Worm (Caenorhabditis elegans) whole organism, late embryonic: ENCODE measurements around the gene cyp-29A4.

Experiments
- C08G9.2 ChIP-seq: sonication (generic microtip); optimal IDR thresholded peaks from 2 replicates; lab custom pipeline; 2016; ENCODE audit warnings: mild to moderate bottlenecking, missing genetic modification characterization, moderate library complexity, missing compliant biosample characterization
- F13H6.1 ChIP-seq: sonication (generic microtip); optimal IDR thresholded peaks from 2 replicates; lab custom pipeline; 2016; ENCODE audit warnings: missing genetic modification characterization, missing compliant biosample characterization
- K02D7.2 ChIP-seq: sonication (generic microtip); optimal IDR thresholded peaks from 2 replicates; lab custom pipeline; 2017; ENCODE audit warnings: mild to moderate bottlenecking, missing genetic modification characterization, missing compliant biosample characterization
- ama-1 ChIP-seq: fragments of 150-350 bp; optimal IDR thresholded peaks from 2 replicates; lab custom pipeline; 2014
- ceh-14 ChIP-seq: sonication (generic microtip); optimal IDR thresholded peaks from 2 replicates; lab custom pipeline; 2016; ENCODE audit warnings: missing genotype, missing genetic modification characterization, missing compliant biosample characterization
- ceh-19 ChIP-seq: fragments of 200-800 bp; sonication (Bioruptor generic); optimal IDR thresholded peaks from 2 replicates; lab custom pipeline; 2018; ENCODE audit warnings: mild to moderate bottlenecking, missing genetic modification characterization, missing compliant biosample characterization
- ceh-2 ChIP-seq: sonication (generic microtip); optimal IDR thresholded peaks from 2 replicates; lab custom pipeline; 2016; ENCODE audit warnings: missing genotype, missing genetic modification characterization, missing compliant biosample characterization
- ceh-24 ChIP-seq: sonication (generic microtip); optimal IDR thresholded peaks from 2 replicates; lab custom pipeline; 2016; ENCODE audit warnings: mild to moderate bottlenecking, missing genetic modification characterization, missing compliant biosample characterization
- ceh-31 ChIP-seq: sonication (generic microtip); optimal IDR thresholded peaks from 2 replicates; lab custom pipeline; 2016; ENCODE audit warnings: missing genetic modification characterization, missing compliant biosample characterization
- ceh-45 ChIP-seq: fragments of 200-800 bp; sonication (Bioruptor generic); IDR thresholded peaks from 2 replicates; pipeline ENCODE4 v1.3.6; 2022; ENCODE audit warnings: missing genetic modification reagents, missing genetic modification characterization, missing compliant biosample characterization
- ceh-48 ChIP-seq: sonication (generic microtip); optimal IDR thresholded peaks from 2 replicates; lab custom pipeline; 2016; ENCODE audit warnings: missing genetic modification characterization, inconsistent platforms, missing compliant biosample characterization
- dmd-4 ChIP-seq: sonication (generic microtip); optimal IDR thresholded peaks from 2 replicates; lab custom pipeline; 2016; ENCODE audit warnings: borderline replicate concordance, missing genetic modification characterization, missing compliant biosample characterization
- elt-2 ChIP-seq: sonication (generic microtip); optimal IDR thresholded peaks from 2 replicates; lab custom pipeline; 2016; ENCODE audit warnings: missing genetic modification reagents, missing genetic modification characterization, missing compliant biosample characterization
- fkh-10 ChIP-seq: fragments of 150-350 bp; optimal IDR thresholded peaks from 2 replicates; lab custom pipeline; 2014; ENCODE audit warnings: missing biosample characterization, missing genetic modification reagents, missing genetic modification characterization
- fkh-6 ChIP-seq: sonication (generic microtip); optimal IDR thresholded peaks from 2 replicates; lab custom pipeline; 2016; ENCODE audit warnings: missing genetic modification characterization, missing compliant biosample characterization
- hlh-15 ChIP-seq: sonication (generic microtip); optimal IDR thresholded peaks from 2 replicates; lab custom pipeline; 2016; ENCODE audit warnings: missing genetic modification characterization, missing compliant biosample characterization
- madf-2 ChIP-seq: sonication (generic microtip); optimal IDR thresholded peaks from 2 replicates; lab custom pipeline; 2017; ENCODE audit warnings: missing genetic modification characterization, missing compliant biosample characterization
- mec-3 ChIP-seq: sonication (generic microtip); optimal IDR thresholded peaks from 2 replicates; lab custom pipeline; 2016; ENCODE audit warnings: borderline replicate concordance, missing genetic modification characterization, missing compliant biosample characterization
- nfya-1 ChIP-seq: sonication (generic microtip); optimal IDR thresholded peaks from 2 replicates; lab custom pipeline; 2017; ENCODE audit warnings: missing genetic modification characterization, mild to moderate bottlenecking, missing compliant biosample characterization, antibody characterized with exemption, moderate library complexity
- nhr-11 ChIP-seq: fragments of 150-350 bp; optimal IDR thresholded peaks from 2 replicates; lab custom pipeline; 2014; ENCODE audit warnings: missing biosample characterization, missing genetic modification characterization
- nhr-232 ChIP-seq: sonication (generic microtip); optimal IDR thresholded peaks from 2 replicates; lab custom pipeline; 2016; ENCODE audit warnings: missing genetic modification characterization, missing compliant biosample characterization
- pag-3 ChIP-seq: sonication (generic microtip); optimal IDR thresholded peaks from 2 replicates; lab custom pipeline; 2016; ENCODE audit warnings: missing compliant biosample characterization, missing genetic modification characterization, borderline replicate concordance
- pat-9 ChIP-seq: fragments of 200-800 bp; sonication (Bioruptor generic); optimal IDR thresholded peaks from 2 replicates; lab custom pipeline; 2018; ENCODE audit warnings: mild to moderate bottlenecking, missing genetic modification characterization, moderate library complexity, missing compliant biosample characterization
- pax-1 ChIP-seq: fragments of 150-350 bp; optimal IDR thresholded peaks from 2 replicates; lab custom pipeline; 2014; ENCODE audit warnings: missing biosample characterization, missing genetic modification characterization
- pha-4 ChIP-seq: fragments of 150-350 bp; optimal IDR thresholded peaks from 2 replicates; lab custom pipeline; 2018; ENCODE audit warnings: missing biosample characterization, missing genetic modification reagents, missing genetic modification characterization
- pqm-1 ChIP-seq: sonication (generic microtip); optimal IDR thresholded peaks from 2 replicates; lab custom pipeline; 2016; ENCODE audit warnings: missing genetic modification characterization, missing compliant biosample characterization
- pros-1 ChIP-seq: fragments of 150-350 bp; optimal IDR thresholded peaks from 2 replicates; lab custom pipeline; 2014; ENCODE audit warnings: missing biosample characterization, missing genetic modification reagents, missing genetic modification characterization
- ref-2 ChIP-seq: sonication (generic microtip); optimal IDR thresholded peaks from 2 replicates; lab custom pipeline; 2016; ENCODE audit warnings: missing genetic modification characterization, missing compliant biosample characterization
- sox-4 ChIP-seq: sonication (generic microtip); optimal IDR thresholded peaks from 2 replicates; lab custom pipeline; 2017; ENCODE audit warnings: mild to moderate bottlenecking, missing genetic modification characterization, inconsistent platforms, missing compliant biosample characterization
- unc-55 ChIP-seq: sonication (generic microtip); optimal IDR thresholded peaks from 2 replicates; lab custom pipeline; 2017; ENCODE audit warnings: missing biosample characterization, missing genetic modification reagents, missing genetic modification characterization
- unc-86 ChIP-seq: sonication (generic microtip); optimal IDR thresholded peaks from 2 replicates; lab custom pipeline; 2016; ENCODE audit warnings: missing genetic modification characterization, missing compliant biosample characterization

The cyp-29A4 gene

ce11 chrV:9701861-9702260 is 47.3 kb downstream of the cyp-29A4 start:
- TF ChIP-seq elt-2 (tag; lab: Kevin White, UChicago) (peak; percentile 35), pax-1 (tag; lab: Kevin White, UChicago) (no peak)

- TF ChIP-seq hlh-15 (tag; lab: Kevin White, UChicago) (no peak), madf-2 (tag; lab: Kevin White, UChicago) (no peak), ceh-24 (tag; lab: Kevin White, UChicago) (no peak), unc-55 (GFP tag; lab: Kevin White, UChicago) (no peak), dmd-4 (tag; lab: Kevin White, UChicago) (no peak), nhr-232 (tag; lab: Kevin White, UChicago) (no peak), ceh-2 (no peak), F13H6.1 (tag; lab: Kevin White, UChicago) (no peak), C08G9.2 (tag; lab: Kevin White, UChicago) (no peak)
Measured at ce11 chrV:9702755-9703154, 48.2 kb downstream of the cyp-29A4 start, which contains the start of gene xbx-6. Gene xbx-6, plus strand, starts transcription at chrV:9703055.

- no peak for TF ChIP-seq pag-3 (tag; lab: Kevin White, UChicago)
- TF ChIP-seq mec-3 (tag; lab: Kevin White, UChicago): no peak
- TF ChIP-seq pqm-1 (tag; lab: Kevin White, UChicago): no peak
- TF ChIP-seq unc-86 (tag; lab: Kevin White, UChicago): no peak
- TF ChIP-seq F13H6.1 (tag; lab: Kevin White, UChicago): no peak
- TF ChIP-seq ceh-14 (tag; lab: Kevin White, UChicago): no peak
- TF ChIP-seq nfya-1 (tag; lab: Kevin White, UChicago): no peak
- no peak for TF ChIP-seq fkh-6 (tag; lab: Kevin White, UChicago)
- no peak for TF ChIP-seq fkh-10
- TF ChIP-seq sox-4 (tag; lab: Kevin White, UChicago): no peak
- no peak for TF ChIP-seq nhr-11 (tag; lab: Kevin White, UChicago)
- no peak for TF ChIP-seq ama-1 (lab: Kevin White, UChicago)
- no peak for TF ChIP-seq ceh-48 (tag; lab: Kevin White, UChicago)
- TF ChIP-seq K02D7.2: no peak
- TF ChIP-seq ceh-19 (GFP tag; lab: Kevin White, UChicago): no peak
- no peak for TF ChIP-seq elt-2 (tag; lab: Kevin White, UChicago)
Measured at ce11 chrV:9703549-9703948, 49.0 kb downstream of the cyp-29A4 start.

ce11 chrV:9704399-9704798 is 49.8 kb downstream of the cyp-29A4 start:
- TF ChIP-seq ceh-45 (GFP tag; lab: Robert Waterston, UW) (no peak), pat-9 (no peak), pros-1 (no peak), unc-55 (GFP tag; lab: Kevin White, UChicago) (peak; percentile 36), ceh-19 (GFP tag; lab: Kevin White, UChicago) (peak; percentile 23), nfya-1 (tag; lab: Kevin White, UChicago) (peak; percentile 43), ceh-48 (tag; lab: Kevin White, UChicago) (peak; percentile 76), ceh-31 (tag; lab: Kevin White, UChicago) (peak; percentile 65), ref-2 (tag; lab: Kevin White, UChicago) (no peak), pha-4 (tag; lab: Kevin White, UChicago) (no peak)

- TF ChIP-seq pat-9: no peak
Measured at ce11 chrV:9706592-9706991, 52.0 kb downstream of the cyp-29A4 start.
